Fruit fly (Drosophila melanogaster) whole organism: ENCODE results near the gene kek5.

Experiments
- EcR ChIP-seq, 2 experiments: fragments of >200 bp; optimal IDR thresholded peaks; 2 replicates each; lab custom pipeline; 2017; ENCODE audit warnings: missing biosample characterization in 2 of 2, missing genetic modification characterization in 2 of 2, missing genetic modification reagents in 2 of 2
- psq ChIP-seq: fragments of >200 bp; optimal IDR thresholded peaks from 2 replicates; lab custom pipeline; 2017
- usp ChIP-seq: fragments of >200 bp; optimal IDR thresholded peaks from 2 replicates; lab custom pipeline; 2017; ENCODE audit warnings: missing biosample characterization, missing genetic modification characterization, mixed read lengths

DNA sequence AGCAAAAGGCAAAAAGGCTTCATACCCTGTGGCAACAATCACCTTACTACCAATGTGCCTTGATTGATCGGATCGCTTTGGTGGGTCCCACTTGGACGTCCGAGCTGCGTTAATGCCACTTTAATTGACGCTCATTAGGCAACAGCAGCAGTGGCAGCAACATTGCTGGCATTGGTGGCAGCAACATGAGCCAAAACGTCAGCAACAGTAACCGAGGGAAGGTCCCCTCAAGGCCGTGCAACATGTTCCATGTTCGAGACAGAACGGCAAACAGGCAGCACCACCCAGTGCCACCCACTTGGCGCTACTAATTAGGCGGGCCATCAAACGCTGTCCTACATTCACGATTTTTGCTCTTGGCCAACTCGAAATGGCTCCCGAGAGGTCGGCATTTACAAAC is 67.3 kb downstream of the kek5 start:
- TF ChIP-seq psq (no peak), EcR (GFP tag; optimal IDR thresholded peaks at IDR 0.05; lab: Kevin White, UChicago) (no peak), usp (GFP tag; lab: Kevin White, UChicago) (no peak)
